Worm (Caenorhabditis elegans) whole organism, late embryonic: Measurements from ENCODE around the gene dpy-31.

Experiments used
- C08G9.2 ChIP-seq: sonication (generic microtip); optimal IDR thresholded peaks from 2 replicates; lab custom pipeline; 2016; ENCODE audit warnings: mild to moderate bottlenecking, missing genetic modification characterization, moderate library complexity, missing compliant biosample characterization
- K02D7.2 ChIP-seq: sonication (generic microtip); optimal IDR thresholded peaks from 2 replicates; lab custom pipeline; 2017; ENCODE audit warnings: mild to moderate bottlenecking, missing genetic modification characterization, missing compliant biosample characterization
- ceh-14 ChIP-seq: sonication (generic microtip); optimal IDR thresholded peaks from 2 replicates; lab custom pipeline; 2016; ENCODE audit warnings: missing genotype, missing genetic modification characterization, missing compliant biosample characterization
- ceh-24 ChIP-seq: sonication (generic microtip); optimal IDR thresholded peaks from 2 replicates; lab custom pipeline; 2016; ENCODE audit warnings: mild to moderate bottlenecking, missing genetic modification characterization, missing compliant biosample characterization
- ceh-30 ChIP-seq: fragments of 150-350 bp; optimal IDR thresholded peaks from 2 replicates; lab custom pipeline; 2014; ENCODE audit warnings: missing biosample characterization, missing genetic modification characterization
- ceh-31 ChIP-seq: sonication (generic microtip); optimal IDR thresholded peaks from 2 replicates; lab custom pipeline; 2016; ENCODE audit warnings: missing genetic modification characterization, missing compliant biosample characterization
- ceh-45 ChIP-seq: fragments of 200-800 bp; sonication (Bioruptor generic); IDR thresholded peaks from 2 replicates; pipeline ENCODE4 v1.3.6; 2022; ENCODE audit warnings: missing genetic modification reagents, missing genetic modification characterization, missing compliant biosample characterization
- dve-1 ChIP-seq: sonication (generic microtip); optimal IDR thresholded peaks from 2 replicates; lab custom pipeline; 2017; ENCODE audit warnings: antibody characterized with exemption, mild to moderate bottlenecking, missing genetic modification characterization, missing compliant biosample characterization
- ets-4 ChIP-seq: sonication (generic microtip); optimal IDR thresholded peaks from 2 replicates; lab custom pipeline; 2016; ENCODE audit warnings: missing genetic modification characterization, missing compliant biosample characterization
- fax-1 ChIP-seq: sonication (generic microtip); optimal IDR thresholded peaks from 2 replicates; lab custom pipeline; 2016; ENCODE audit warnings: missing genotype, missing genetic modification characterization, missing compliant biosample characterization
- fkh-10 ChIP-seq: fragments of 150-350 bp; optimal IDR thresholded peaks from 2 replicates; lab custom pipeline; 2014; ENCODE audit warnings: missing biosample characterization, missing genetic modification reagents, missing genetic modification characterization
- fkh-6 ChIP-seq: sonication (generic microtip); optimal IDR thresholded peaks from 2 replicates; lab custom pipeline; 2016; ENCODE audit warnings: missing genetic modification characterization, missing compliant biosample characterization
- hlh-13 ChIP-seq: fragments of 200-800 bp; sonication (Bioruptor generic); optimal IDR thresholded peaks from 2 replicates; lab custom pipeline; 2018; ENCODE audit warnings: mild to moderate bottlenecking, missing genetic modification characterization, missing compliant biosample characterization
- hlh-15 ChIP-seq: sonication (generic microtip); optimal IDR thresholded peaks from 2 replicates; lab custom pipeline; 2016; ENCODE audit warnings: missing genetic modification characterization, missing compliant biosample characterization
- hlh-6 ChIP-seq: sonication (generic microtip); optimal IDR thresholded peaks from 2 replicates; lab custom pipeline; 2016; ENCODE audit warnings: missing genotype, missing genetic modification characterization, missing compliant biosample characterization
- hlh-8 ChIP-seq: sonication (generic microtip); optimal IDR thresholded peaks from 2 replicates; lab custom pipeline; 2016; ENCODE audit warnings: missing genotype, missing genetic modification characterization, missing compliant biosample characterization
- lim-6 ChIP-seq: sonication (generic microtip); optimal IDR thresholded peaks from 2 replicates; lab custom pipeline; 2016; ENCODE audit warnings: missing genetic modification characterization, missing compliant biosample characterization
- madf-2 ChIP-seq: sonication (generic microtip); optimal IDR thresholded peaks from 2 replicates; lab custom pipeline; 2017; ENCODE audit warnings: missing genetic modification characterization, missing compliant biosample characterization
- mec-3 ChIP-seq: sonication (generic microtip); optimal IDR thresholded peaks from 2 replicates; lab custom pipeline; 2016; ENCODE audit warnings: borderline replicate concordance, missing genetic modification characterization, missing compliant biosample characterization
- nfya-1 ChIP-seq: sonication (generic microtip); optimal IDR thresholded peaks from 2 replicates; lab custom pipeline; 2017; ENCODE audit warnings: missing genetic modification characterization, mild to moderate bottlenecking, missing compliant biosample characterization, antibody characterized with exemption, moderate library complexity
- nhr-11 ChIP-seq: fragments of 150-350 bp; optimal IDR thresholded peaks from 2 replicates; lab custom pipeline; 2014; ENCODE audit warnings: missing biosample characterization, missing genetic modification characterization
- npax-4 ChIP-seq: sonication (generic microtip); optimal IDR thresholded peaks from 2 replicates; lab custom pipeline; 2016; ENCODE audit warnings: missing genetic modification characterization, missing compliant biosample characterization
- odd-2 ChIP-seq: sonication (generic microtip); optimal IDR thresholded peaks from 2 replicates; lab custom pipeline; 2017; ENCODE audit warnings: antibody characterized with exemption, mild to moderate bottlenecking, missing genetic modification characterization, missing compliant biosample characterization
- pat-9 ChIP-seq: fragments of 200-800 bp; sonication (Bioruptor generic); optimal IDR thresholded peaks from 2 replicates; lab custom pipeline; 2018; ENCODE audit warnings: mild to moderate bottlenecking, missing genetic modification characterization, moderate library complexity, missing compliant biosample characterization
- pha-2 ChIP-seq: sonication (generic microtip); optimal IDR thresholded peaks from 2 replicates; lab custom pipeline; 2017; ENCODE audit warnings: mild to moderate bottlenecking, missing genetic modification characterization, missing compliant biosample characterization
- pha-4 ChIP-seq: fragments of 150-350 bp; optimal IDR thresholded peaks from 2 replicates; lab custom pipeline; 2018; ENCODE audit warnings: missing biosample characterization, missing genetic modification reagents, missing genetic modification characterization
- pros-1 ChIP-seq: fragments of 150-350 bp; optimal IDR thresholded peaks from 2 replicates; lab custom pipeline; 2014; ENCODE audit warnings: missing biosample characterization, missing genetic modification reagents, missing genetic modification characterization
- rnt-1 ChIP-seq: sonication (generic microtip); optimal IDR thresholded peaks from 2 replicates; lab custom pipeline; 2016; ENCODE audit warnings: missing genetic modification characterization, missing compliant biosample characterization
- sox-2 ChIP-seq: fragments of 200-800 bp; sonication (Bioruptor generic); IDR thresholded peaks from 2 replicates; pipeline ENCODE4 v1.3.6; 2022; ENCODE audit warnings: missing genetic modification reagents, missing genetic modification characterization, missing compliant biosample characterization
- syd-9 ChIP-seq: sonication (generic microtip); optimal IDR thresholded peaks from 2 replicates; lab custom pipeline; 2016; ENCODE audit warnings: mild to moderate bottlenecking, missing genetic modification characterization, moderate library complexity, missing compliant biosample characterization
- unc-3 ChIP-seq, 2 experiments: fragments of 200-800 bp in 1 of 2; sonication (Bioruptor generic) in 1 of 2; sonication (generic microtip) in 1 of 2; conservative IDR thresholded peaks in 1 of 2; optimal IDR thresholded peaks in 1 of 2; 2 replicates each; pipeline versions ENCODE4 v1.3.6 to Lab custom; 2016 to 2022; ENCODE audit warnings: missing compliant biosample characterization in 2 of 2, missing genetic modification characterization in 2 of 2, missing genetic modification reagents in 1 of 2
- unc-42 ChIP-seq: sonication (generic microtip); optimal IDR thresholded peaks from 2 replicates; lab custom pipeline; 2016; ENCODE audit warnings: missing genotype, missing genetic modification characterization, missing compliant biosample characterization
- unc-55 ChIP-seq: sonication (generic microtip); optimal IDR thresholded peaks from 2 replicates; lab custom pipeline; 2017; ENCODE audit warnings: missing biosample characterization, missing genetic modification reagents, missing genetic modification characterization
- zip-5 ChIP-seq: sonication (generic microtip); optimal IDR thresholded peaks from 2 replicates; lab custom pipeline; 2016; ENCODE audit warnings: missing genetic modification characterization, missing compliant biosample characterization
- ztf-16 ChIP-seq: sonication (generic microtip); optimal IDR thresholded peaks from 2 replicates; lab custom pipeline; 2017; ENCODE audit warnings: missing genetic modification characterization, missing compliant biosample characterization

Gene dpy-31

ce11 chrIII:7207903-7208497 is 6.0 kb downstream of the dpy-31 start, which contains the start of gene rpl-6 (continued):
- TF ChIP-seq odd-2 (tag; lab: Kevin White, UChicago) = no peak
- TF ChIP-seq nfya-1 (tag; lab: Kevin White, UChicago) = peak; percentile 93
- TF ChIP-seq ceh-14 (tag; lab: Kevin White, UChicago) = no peak
- TF ChIP-seq fkh-6 (tag; lab: Kevin White, UChicago) = no peak
- TF ChIP-seq syd-9 = no peak
- TF ChIP-seq hlh-6 (tag; lab: Kevin White, UChicago) = no peak
- TF ChIP-seq mec-3 = no peak
- TF ChIP-seq sox-2 (GFP tag; lab: Robert Waterston, UW) = no peak
- peak; percentile 12 for TF ChIP-seq unc-42 (tag; lab: Kevin White, UChicago)
- TF ChIP-seq rnt-1 (tag; lab: Kevin White, UChicago) = no peak
- no peak for TF ChIP-seq ceh-30
- peak; percentile 34 for TF ChIP-seq ceh-31
- TF ChIP-seq npax-4 (tag; lab: Kevin White, UChicago) = no peak
- TF ChIP-seq pha-2 (tag; lab: Kevin White, UChicago) = peak; percentile 4
- no peak for TF ChIP-seq ets-4
- no peak for TF ChIP-seq K02D7.2 (tag; lab: Kevin White, UChicago)
- TF ChIP-seq unc-3 (GFP tag; conservative IDR thresholded peaks at IDR 0.05; lab: Robert Waterston, UW) = no peak
- no peak for TF ChIP-seq unc-3 (tag; optimal IDR thresholded peaks at IDR 0.05; lab: Kevin White, UChicago)
- no peak for TF ChIP-seq zip-5 (tag; lab: Kevin White, UChicago)
- TF ChIP-seq nhr-11 (tag; lab: Kevin White, UChicago) = no peak
- TF ChIP-seq fax-1 (tag; lab: Kevin White, UChicago) = no peak
- no peak for TF ChIP-seq hlh-8
- TF ChIP-seq hlh-15 (tag; lab: Kevin White, UChicago) = no peak
- TF ChIP-seq madf-2 (tag; lab: Kevin White, UChicago) = no peak
- TF ChIP-seq fkh-10 = no peak
- no peak for TF ChIP-seq pat-9 (tag; lab: Kevin White, UChicago)
- no peak for TF ChIP-seq lim-6 (tag; lab: Kevin White, UChicago)

ce11 chrIII:7209721-7210120 is 7.7 kb downstream of the dpy-31 start, which contains the start of gene R151.2:
TSS of gene R151.2 (plus strand) at chrIII:7209967.
- no peak for TF ChIP-seq hlh-13 (GFP tag; lab: Kevin White, UChicago)

- TF ChIP-seq ceh-24 (no peak), ztf-16 (tag; lab: Kevin White, UChicago) (no peak), C08G9.2 (tag; lab: Kevin White, UChicago) (no peak), ceh-45 (GFP tag; lab: Robert Waterston, UW) (no peak)
Measured at ce11 chrIII:7210486-7210885, 8.5 kb downstream of the dpy-31 start.

ce11 chrIII:7212028-7212427 is 10.0 kb downstream of the dpy-31 start:
- TF ChIP-seq pros-1 (tag; lab: Kevin White, UChicago) (no peak), pha-4 (tag; lab: Kevin White, UChicago) (no peak), hlh-15 (tag; lab: Kevin White, UChicago) (no peak), C08G9.2 (tag; lab: Kevin White, UChicago) (no peak), npax-4 (tag; lab: Kevin White, UChicago) (no peak), rnt-1 (tag; lab: Kevin White, UChicago) (no peak), unc-55 (no peak), pha-2 (tag; lab: Kevin White, UChicago) (no peak), dve-1 (no peak), lim-6 (tag; lab: Kevin White, UChicago) (no peak), syd-9 (no peak)
